Worm (Caenorhabditis elegans): Measurements from ENCODE around the gene T05A8.2.
A peak's percentile ranks its signal among the peaks of the same experiment; 100 is the strongest.

The T05A8.2 gene

ce11 chrII:2719212-2719611 lies 8.4 kb upstream of the T05A8.2 start:
- TF ChIP-seq rnt-1 (tag; optimal IDR thresholded peaks at IDR 0.05): no peak
- no peak for TF ChIP-seq blmp-1 (tag; optimal IDR thresholded peaks at IDR 0.05)
- TF ChIP-seq grh-1 (GFP tag; IDR thresholded peaks at IDR 0.05): no peak
- TF ChIP-seq mef-2 (tag; optimal IDR thresholded peaks at IDR 0.05): no peak
- no peak for TF ChIP-seq efl-3 (GFP tag; optimal IDR thresholded peaks at IDR 0.05)
- TF ChIP-seq lsy-2 (tag; optimal IDR thresholded peaks at IDR 0.05): no peak
- no peak for TF ChIP-seq fkh-10 (GFP tag; optimal IDR thresholded peaks at IDR 0.05)
- no peak for TF ChIP-seq zip-4 (GFP tag; optimal IDR thresholded peaks at IDR 0.05)
- no peak for TF ChIP-seq C34B4.2 (tag; optimal IDR thresholded peaks at IDR 0.05)
- no peak for TF ChIP-seq nhr-11 (tag; optimal IDR thresholded peaks at IDR 0.05)
- no peak for TF ChIP-seq xbp-1 (tag; optimal IDR thresholded peaks at IDR 0.05)
- TF ChIP-seq ets-5 (GFP tag; IDR thresholded peaks at IDR 0.05): no peak
- no peak for TF ChIP-seq hpl-2 (GFP tag; optimal IDR thresholded peaks at IDR 0.05)
- no peak for TF ChIP-seq snu-23 (GFP tag; optimal IDR thresholded peaks at IDR 0.05)
- TF ChIP-seq lin-13 (GFP tag; optimal IDR thresholded peaks at IDR 0.05): no peak
- TF ChIP-seq snpc-4 (tag; optimal IDR thresholded peaks at IDR 0.05): no peak
- TF ChIP-seq alr-1 (tag; optimal IDR thresholded peaks at IDR 0.05; ENCODE audit: borderline replicate concordance): no peak
- TF ChIP-seq lin-35 (GFP tag; optimal IDR thresholded peaks at IDR 0.05): no peak
- TF ChIP-seq C16A3.4 (tag; optimal IDR thresholded peaks at IDR 0.05): no peak
- no peak for TF ChIP-seq nhr-76 (tag; optimal IDR thresholded peaks at IDR 0.05)

ce11 chrII:2717335-2717734 lies 6.5 kb upstream of the T05A8.2 start, which contains the start of gene T05A8.3:
Gene T05A8.3 (minus strand): TSS chrII:2717435.
- TF ChIP-seq xbp-1 (tag; optimal IDR thresholded peaks at IDR 0.05): no peak
- no peak for TF ChIP-seq fkh-8 (tag; optimal IDR thresholded peaks at IDR 0.05)
- no peak for TF ChIP-seq ceh-63 (GFP tag; optimal IDR thresholded peaks at IDR 0.05)
- TF ChIP-seq F16B12.6 (tag; optimal IDR thresholded peaks at IDR 0.05): no peak
- no peak for TF ChIP-seq unc-86 (tag; optimal IDR thresholded peaks at IDR 0.05)
- TF ChIP-seq lin-13 (GFP tag; optimal IDR thresholded peaks at IDR 0.05): no peak
- TF ChIP-seq nhr-28 (tag; optimal IDR thresholded peaks at IDR 0.05): no peak

DNA sequence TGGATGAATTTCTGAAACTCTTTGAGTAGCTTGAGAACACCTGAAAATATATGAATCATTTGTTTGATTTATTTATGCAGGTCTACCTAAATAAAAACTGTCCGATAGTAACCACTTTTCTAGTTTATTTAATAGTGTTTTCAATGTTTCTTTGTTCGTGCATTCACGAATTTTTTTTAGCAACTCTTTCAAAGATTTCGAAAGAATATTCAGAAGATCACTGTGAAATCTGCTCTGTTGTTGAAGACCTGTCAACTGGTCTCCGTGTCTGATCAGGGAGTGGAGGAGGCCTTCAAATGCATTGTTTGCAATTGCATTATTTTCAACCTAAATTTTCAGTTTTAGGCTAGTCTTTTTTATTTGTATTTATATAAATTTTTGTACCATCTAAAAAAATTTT lies 877 bp downstream of the T05A8.2 start, which contains the start of gene T05A8.1:
TSS of gene T05A8.1 (minus strand) at position 101 of the 400 bp plus-strand sequence.
- no peak for TF ChIP-seq dsc-1 (tag; optimal IDR thresholded peaks at IDR 0.05)

ce11 chrII:2707872-2708271 lies 2.9 kb downstream of the T05A8.2 start, which contains the start of gene Y47G7B.2:
Gene Y47G7B.2 (minus strand): TSS chrII:2708014.
- peak; percentile 42 for TF ChIP-seq nhr-71 (tag; optimal IDR thresholded peaks at IDR 0.05)
- TF ChIP-seq ceh-8 (GFP tag; optimal IDR thresholded peaks at IDR 0.05): no peak
- TF ChIP-seq nhr-47 (tag; optimal IDR thresholded peaks at IDR 0.05): peak; percentile 23
- no peak for TF ChIP-seq mab-9 (GFP tag; IDR thresholded peaks at IDR 0.05)
- peak; percentile 7 for TF ChIP-seq nhr-20 (tag; optimal IDR thresholded peaks at IDR 0.05)
- no peak for TF ChIP-seq swsn-7 (tag; optimal IDR thresholded peaks at IDR 0.05)
- peak in 1 of 2 experiments; percentile 8 for TF ChIP-seq mdl-1 (tag; optimal IDR thresholded peaks at IDR 0.05)
- TF ChIP-seq efl-1 (optimal IDR thresholded peaks at IDR 0.05): peak; percentile 29 to 64
- no peak for TF ChIP-seq efl-1 (GFP tag; optimal IDR thresholded peaks at IDR 0.05 in 1 of 2)
- no peak for TF ChIP-seq C16A3.4 (tag; optimal IDR thresholded peaks at IDR 0.05)
- TF ChIP-seq vab-15 (tag; optimal IDR thresholded peaks at IDR 0.05): no peak
- TF ChIP-seq pax-3 (tag; optimal IDR thresholded peaks at IDR 0.05): no peak
- peak; percentile 66 for TF ChIP-seq lin-14 (GFP tag; optimal IDR thresholded peaks at IDR 0.05)
- no peak for TF ChIP-seq nhr-85 (tag)
- peak in 1 of 2 experiments; percentile 34 for TF ChIP-seq lin-35 (GFP tag; optimal IDR thresholded peaks at IDR 0.05)
- TF ChIP-seq ceh-90 (tag; optimal IDR thresholded peaks at IDR 0.05): no peak
- peak; percentile 29 for TF ChIP-seq rnt-1 (tag; optimal IDR thresholded peaks at IDR 0.05)
- no peak for TF ChIP-seq alr-1 (tag; optimal IDR thresholded peaks at IDR 0.05; ENCODE audit: borderline replicate concordance)
- no peak for TF ChIP-seq nhr-12 (tag; optimal IDR thresholded peaks at IDR 0.05)
- no peak for TF ChIP-seq nhr-237 (tag; optimal IDR thresholded peaks at IDR 0.05)
- peak; percentile 55 for TF ChIP-seq fkh-8 (tag; optimal IDR thresholded peaks at IDR 0.05)
- TF ChIP-seq egl-13 (tag; optimal IDR thresholded peaks at IDR 0.05): no peak
- TF ChIP-seq lin-39 (tag; optimal IDR thresholded peaks at IDR 0.05): no peak

Measured in whole organism, L1 larva.